Worm (Caenorhabditis elegans): ENCODE results near the gene Y32F6B.9.
A peak's percentile ranks its signal among the peaks of the same experiment; 100 is the strongest.

Gene Y32F6B.9

ce11 chrV:10467659-10468058 is 10.8 kb upstream of the Y32F6B.9 start (continued):
- TF ChIP-seq rpc-1 (optimal IDR thresholded peaks at IDR 0.05) = no peak
- TF ChIP-seq rpc-1 (tag; optimal IDR thresholded peaks at IDR 0.05) = no peak
- no peak for TF ChIP-seq hlh-12 (tag; optimal IDR thresholded peaks at IDR 0.05)

ce11 chrV:10468190-10468589 is 10.3 kb upstream of the Y32F6B.9 start, which contains the start of gene egl-9:
egl-9 (plus strand) TSS chrV:10468517.
- TF ChIP-seq ccch-3 (GFP tag; optimal IDR thresholded peaks at IDR 0.05) (no peak), madf-10 (tag; optimal IDR thresholded peaks at IDR 0.05) (no peak), cebp-1 (GFP tag; IDR thresholded peaks at IDR 0.05) (no peak), cebp-1 (tag; optimal IDR thresholded peaks at IDR 0.05) (peak; percentile 27), tbp1 (GFP tag; optimal IDR thresholded peaks at IDR 0.05) (peak; percentile 32), attf-6 (GFP tag; IDR thresholded peaks at IDR 0.05) (no peak), lag-1 (GFP tag; IDR thresholded peaks at IDR 0.05) (no peak), dox-1 (GFP tag; IDR thresholded peaks at IDR 0.05) (peak; percentile 70), ceh-58 (GFP tag; IDR thresholded peaks at IDR 0.05) (no peak), K11D2.4 (GFP tag; IDR thresholded peaks at IDR 0.05) (peak; percentile 12; the same call in 1 of the 2 replicates), mes-4 (tag; optimal IDR thresholded peaks at IDR 0.05) (no peak), chd-7 (tag; optimal IDR thresholded peaks at IDR 0.05) (peak; percentile 60), nhr-80 (tag; optimal IDR thresholded peaks at IDR 0.05) (peak; percentile 86), ets-4 (GFP tag; optimal IDR thresholded peaks at IDR 0.05) (peak; percentile 9), somi-1 (GFP tag; optimal IDR thresholded peaks at IDR 0.05) (peak; percentile 22), hmg-1.2 (GFP tag; IDR thresholded peaks at IDR 0.05) (0 out of 2 replicates have a peak, but pooled peaks have one; percentile 12), let-607 (tag; optimal IDR thresholded peaks at IDR 0.05) (peak; percentile 15 to 57), lir-1 (GFP tag; conservative IDR thresholded peaks at IDR 0.05) (no peak), ama-1 (optimal IDR thresholded peaks at IDR 0.05) (peak; percentile 87), ama-1 (GFP tag; optimal IDR thresholded peaks at IDR 0.05) (no peak), atf-7 (tag; optimal IDR thresholded peaks at IDR 0.05) (peak; percentile 39), ztf-26 (tag; optimal IDR thresholded peaks at IDR 0.05) (peak; percentile 26), hlh-26 (GFP tag; conservative IDR thresholded peaks at IDR 0.05) (no peak), attf-5 (GFP tag; optimal IDR thresholded peaks at IDR 0.05) (peak; percentile 37), lin-54 (GFP tag; optimal IDR thresholded peaks at IDR 0.05) (peak; percentile 13), sptf-2 (GFP tag; optimal IDR thresholded peaks at IDR 0.05) (no peak), lin-26 (GFP tag; IDR thresholded peaks at IDR 0.05) (0 out of 2 replicates have a peak, but pooled peaks have one; percentile 38)

ce11 chrV:10468709-10469108 is 9.8 kb upstream of the Y32F6B.9 start:
- TF ChIP-seq ama-1 (optimal IDR thresholded peaks at IDR 0.05) (peak; percentile 44), ama-1 (GFP tag; optimal IDR thresholded peaks at IDR 0.05) (no peak), nhr-179 (tag; optimal IDR thresholded peaks at IDR 0.05) (no peak), efl-1 (GFP tag; optimal IDR thresholded peaks at IDR 0.05) (no peak), ekl-4 (GFP tag; IDR thresholded peaks at IDR 0.05) (no peak), B0035.1 (tag; optimal IDR thresholded peaks at IDR 0.05) (no peak), Y95B8A.8 (GFP tag; IDR thresholded peaks at IDR 0.05) (no peak), B0261.1 (tag; optimal IDR thresholded peaks at IDR 0.05) (no peak)

ce11 chrV:10469845-10470244 is 8.7 kb upstream of the Y32F6B.9 start:
- TF ChIP-seq lin-54 (GFP tag; optimal IDR thresholded peaks at IDR 0.05) (no peak), chd-7 (tag; optimal IDR thresholded peaks at IDR 0.05) (no peak), atf-7 (tag; optimal IDR thresholded peaks at IDR 0.05) (no peak), madf-6 (GFP tag; IDR thresholded peaks at IDR 0.05) (no peak), K12H6.12 (tag; optimal IDR thresholded peaks at IDR 0.05) (no peak), cebp-2 (GFP tag; IDR thresholded peaks at IDR 0.05) (no peak), zfh-2 (GFP tag; conservative IDR thresholded peaks at IDR 0.05) (no peak), snpc-1.1 (tag; optimal IDR thresholded peaks at IDR 0.05; ENCODE audit: insufficient read depth) (no peak), tlf-1 (GFP tag; optimal IDR thresholded peaks at IDR 0.05) (no peak), F52B5.7 (tag; optimal IDR thresholded peaks at IDR 0.05) (no peak), cebp-1 (GFP tag; IDR thresholded peaks at IDR 0.05) (no peak), cebp-1 (tag; optimal IDR thresholded peaks at IDR 0.05) (no peak), attf-3 (GFP tag; conservative IDR thresholded peaks at IDR 0.05) (no peak), gei-17 (GFP tag; optimal IDR thresholded peaks at IDR 0.05) (no peak), F49E8.2 (tag; optimal IDR thresholded peaks at IDR 0.05; ENCODE audit: insufficient read depth) (no peak)

All from whole organism, young adult.